Fruit fly (Drosophila melanogaster): ENCODE measurements around the gene CG13847.

The CG13847 gene

dm6 chr3R:22436050-22436449 is at the start of gene CG13847:
CG13847 (minus strand) TSS chr3R:22436150.
- no peak for TF ChIP-seq CG17801 (GFP tag; optimal IDR thresholded peaks at IDR 0.05; ENCODE audit: partially characterized antibody)

DNA sequence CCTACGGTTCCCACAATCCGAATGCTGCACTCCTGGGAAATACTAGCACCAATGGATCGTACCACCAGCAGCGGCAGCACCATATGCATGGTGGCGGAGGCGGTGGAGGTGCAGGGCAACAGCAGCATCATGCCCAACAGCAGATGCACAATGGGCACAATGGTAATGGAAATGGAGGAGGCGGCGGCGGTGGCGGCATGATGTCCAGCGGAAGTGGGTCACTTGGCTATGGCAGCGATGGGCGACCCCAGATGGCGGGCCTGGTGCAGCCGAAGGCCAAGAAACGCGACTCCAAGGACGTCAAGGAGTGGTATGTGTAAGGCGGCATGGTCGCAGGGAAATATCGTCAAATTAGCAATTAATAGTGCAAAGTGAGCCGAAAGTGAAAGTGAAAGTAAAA is 47.6 kb upstream of the CG13847 start:
- no peak for TF ChIP-seq CG17801 (GFP tag; optimal IDR thresholded peaks at IDR 0.05; ENCODE audit: partially characterized antibody)

dm6 chr3R:22470064-22470463 is 34.1 kb upstream of the CG13847 start:
- no peak for TF ChIP-seq CG17801 (GFP tag; optimal IDR thresholded peaks at IDR 0.05; ENCODE audit: partially characterized antibody)

dm6 chr3R:22468829-22469487 is 33.0 kb upstream of the CG13847 start:
- TF ChIP-seq CG17801 (GFP tag; optimal IDR thresholded peaks at IDR 0.05; ENCODE audit: partially characterized antibody) = no peak

dm6 chr3R:22467939-22468571 is 32.1 kb upstream of the CG13847 start, which contains the start of the genes CG5377 and Nrx-1:
CG5377 (minus strand) TSS chr3R:22468157.
Nrx-1 (plus strand) TSS chr3R:22468512.
- peak; percentile 32 for TF ChIP-seq CG17801 (GFP tag; optimal IDR thresholded peaks at IDR 0.05; ENCODE audit: partially characterized antibody)

DNA sequence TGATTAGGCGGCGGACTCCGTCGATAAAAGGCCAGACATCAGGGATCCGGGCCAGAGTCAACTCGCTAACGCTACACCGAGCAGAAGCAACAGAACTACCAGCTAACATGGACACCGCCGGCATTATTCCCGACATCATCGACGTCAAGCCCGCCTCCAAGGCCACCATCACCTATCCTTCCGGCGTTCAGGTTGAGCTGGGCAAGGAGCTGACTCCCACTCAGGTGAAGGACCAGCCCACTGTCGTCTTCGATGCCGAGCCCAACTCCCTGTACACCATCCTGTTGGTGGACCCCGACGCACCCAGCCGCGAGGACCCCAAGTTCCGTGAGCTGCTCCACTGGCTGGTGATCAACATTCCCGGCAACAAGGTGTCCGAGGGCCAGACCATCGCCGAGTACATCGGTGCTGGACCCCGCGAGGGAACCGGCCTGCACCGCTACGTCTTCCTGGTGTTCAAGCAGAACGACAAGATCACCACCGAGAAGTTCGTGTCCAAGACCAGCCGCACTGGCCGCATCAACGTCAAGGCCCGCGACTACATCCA is 30.1 kb upstream of the CG13847 start, which contains the start of gene Pebp1:
TSS of gene Pebp1 (plus strand) at position 51 of the 547 bp plus-strand sequence.
- no peak for TF ChIP-seq CG17801 (GFP tag; optimal IDR thresholded peaks at IDR 0.05; ENCODE audit: partially characterized antibody)

DNA sequence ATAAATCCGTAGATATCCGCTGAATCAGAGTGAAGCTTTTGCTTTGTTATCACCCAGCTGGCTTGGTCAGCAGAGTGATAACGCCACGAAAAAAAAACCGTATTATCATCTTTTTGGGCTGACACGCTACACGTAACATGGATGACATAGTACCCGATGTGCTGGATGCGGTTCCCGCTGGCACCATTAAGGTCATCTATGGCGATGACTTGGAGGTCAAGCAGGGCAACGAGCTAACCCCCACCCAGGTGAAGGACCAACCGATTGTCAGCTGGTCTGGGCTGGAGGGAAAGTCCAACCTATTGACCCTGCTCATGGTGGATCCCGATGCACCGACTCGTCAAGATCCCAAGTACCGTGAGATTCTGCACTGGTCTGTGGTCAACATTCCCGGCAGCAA is 29.2 kb upstream of the CG13847 start:
- TF ChIP-seq CG17801 (GFP tag; optimal IDR thresholded peaks at IDR 0.05; ENCODE audit: partially characterized antibody) = no peak

dm6 chr3R:22464611-22465113 is 28.7 kb upstream of the CG13847 start, which contains the start of gene CG7054:
CG7054 (plus strand) TSS chr3R:22464985.
- TF ChIP-seq CG17801 (GFP tag; optimal IDR thresholded peaks at IDR 0.05; ENCODE audit: partially characterized antibody) = peak; percentile 49

dm6 chr3R:22461673-22462585 is 26.0 kb upstream of the CG13847 start, which contains the start of the genes Rpn7 and AP-2mu:
Rpn7 (minus strand) TSS chr3R:22462054.
AP-2mu (plus strand) TSS chr3R:22462455.
- TF ChIP-seq CG17801 (GFP tag; optimal IDR thresholded peaks at IDR 0.05; ENCODE audit: partially characterized antibody) = no peak

DNA sequence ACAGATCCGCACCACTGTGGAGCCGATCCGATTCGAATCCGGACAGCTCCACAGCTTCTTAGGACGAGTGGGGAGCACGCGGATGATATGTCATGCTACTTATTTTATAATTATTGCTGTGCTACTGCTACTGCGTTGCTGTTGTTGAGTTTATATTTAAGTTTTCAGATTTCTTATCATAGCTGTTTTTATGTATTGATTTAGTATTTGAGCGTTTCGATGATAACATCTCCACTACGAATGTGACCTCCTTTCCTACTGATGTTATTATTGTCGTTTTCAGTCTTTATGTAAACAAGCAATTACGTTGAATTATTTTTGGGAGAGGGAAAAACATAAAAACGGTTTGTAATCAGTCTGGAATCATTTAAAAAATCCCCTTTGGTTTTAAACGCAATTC is 20.1 kb upstream of the CG13847 start:
- no peak for TF ChIP-seq CG17801 (GFP tag; optimal IDR thresholded peaks at IDR 0.05; ENCODE audit: partially characterized antibody)

DNA sequence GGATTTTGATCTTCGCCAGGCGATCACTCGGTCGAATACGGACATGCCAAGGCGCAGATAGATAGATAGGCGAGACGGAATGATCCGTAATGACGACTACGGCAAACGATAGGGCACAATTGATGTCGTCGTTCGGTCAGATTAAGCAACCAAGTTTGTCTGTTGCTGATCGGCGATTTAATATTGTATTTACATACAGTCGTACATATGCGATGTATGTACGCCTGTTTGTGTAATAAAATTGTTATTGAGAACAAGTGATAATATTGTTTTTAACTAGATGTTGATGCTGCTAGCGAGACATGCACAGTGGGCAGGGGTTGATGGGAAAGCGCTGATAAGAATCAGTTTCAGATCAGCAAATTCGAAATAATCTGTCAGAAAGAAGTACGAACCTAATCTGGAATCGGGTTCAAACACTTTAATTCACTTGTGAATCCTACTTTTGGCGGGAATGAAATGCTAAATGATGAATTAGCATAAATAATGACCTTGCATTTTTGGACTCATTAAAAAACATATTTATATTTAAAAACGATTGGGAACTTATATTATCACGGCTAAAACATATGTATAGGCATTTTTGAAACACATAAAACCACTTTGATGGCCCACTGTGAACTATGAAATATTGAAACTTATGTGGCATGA is 19.5 kb upstream of the CG13847 start:
- TF ChIP-seq CG17801 (GFP tag; optimal IDR thresholded peaks at IDR 0.05; ENCODE audit: partially characterized antibody) = no peak

DNA sequence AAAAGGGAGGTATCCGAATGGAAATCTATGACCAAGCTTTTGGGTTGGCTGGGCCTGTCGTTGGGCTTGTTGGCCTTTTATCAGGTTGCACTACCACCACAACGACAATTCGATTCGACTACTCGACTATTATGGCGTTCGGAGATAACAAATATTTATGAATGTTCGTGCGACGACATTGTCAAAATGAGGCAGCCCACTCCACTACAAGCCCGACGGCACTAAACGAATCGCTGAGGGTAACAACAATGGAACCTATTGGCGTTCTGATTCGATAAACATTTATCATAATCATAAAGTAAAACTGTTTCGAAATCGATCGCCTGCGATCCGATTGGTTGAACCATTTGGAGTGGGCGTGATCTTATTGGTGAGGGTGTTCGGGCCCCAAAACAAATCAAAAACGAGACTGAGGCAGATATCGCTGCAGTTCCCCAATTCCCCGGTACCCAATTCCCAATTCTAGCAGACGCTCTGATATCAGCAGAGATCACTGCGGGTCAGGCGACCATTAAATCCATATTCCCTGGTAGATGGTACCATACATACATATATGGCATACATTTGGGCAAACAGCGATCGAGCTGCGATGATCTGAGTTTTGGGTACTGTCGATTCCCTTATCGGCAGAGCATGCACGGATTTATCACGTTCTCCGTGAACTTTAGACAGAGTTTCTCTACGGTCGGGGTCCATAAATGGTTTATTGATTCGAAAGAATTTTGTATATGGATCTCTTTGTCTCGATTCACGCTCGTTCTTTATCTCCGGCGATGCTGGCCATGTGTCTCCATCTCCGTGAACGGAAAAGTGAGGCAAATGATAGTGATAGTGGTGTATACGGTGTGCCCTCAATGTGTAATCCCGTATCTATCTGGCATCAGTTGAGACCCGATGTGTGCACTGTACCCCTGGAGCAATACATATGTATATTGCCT is 18.7 kb upstream of the CG13847 start:
- TF ChIP-seq CG17801 (GFP tag; optimal IDR thresholded peaks at IDR 0.05; ENCODE audit: partially characterized antibody) = no peak

- TF ChIP-seq CG17801 (GFP tag; optimal IDR thresholded peaks at IDR 0.05; ENCODE audit: partially characterized antibody) = no peak
Observed at dm6 chr3R:22449871-22450424, 14.0 kb upstream of the CG13847 start.

Data from ovary, adult (tissue).